Worm (Caenorhabditis elegans): ENCODE results near the gene acl-12.

acl-12 gene

ce11 chrX:7442477-7442876, at the start of gene acl-12:
acl-12 (minus strand) TSS chrX:7442577.
- no peak for TF ChIP-seq unc-62 (GFP tag; optimal IDR thresholded peaks at IDR 0.05)

- no peak for TF ChIP-seq unc-62 (GFP tag; optimal IDR thresholded peaks at IDR 0.05)
These were observed 49.1 kb upstream of the acl-12 start for ce11 chrX:7491521-7491920.

ce11 chrX:7485748-7486147, 43.4 kb upstream of the acl-12 start, which contains the start of gene gly-12:
gly-12 (plus strand) TSS chrX:7485864.
- TF ChIP-seq unc-62 (GFP tag; optimal IDR thresholded peaks at IDR 0.05), result no peak

- no peak for TF ChIP-seq unc-62 (GFP tag; optimal IDR thresholded peaks at IDR 0.05)
These were observed 38.4 kb upstream of the acl-12 start, which contains the start of gene F48E3.9 for ce11 chrX:7480756-7481155. F48E3.9 (plus strand) TSS chrX:7481056.

DNA sequence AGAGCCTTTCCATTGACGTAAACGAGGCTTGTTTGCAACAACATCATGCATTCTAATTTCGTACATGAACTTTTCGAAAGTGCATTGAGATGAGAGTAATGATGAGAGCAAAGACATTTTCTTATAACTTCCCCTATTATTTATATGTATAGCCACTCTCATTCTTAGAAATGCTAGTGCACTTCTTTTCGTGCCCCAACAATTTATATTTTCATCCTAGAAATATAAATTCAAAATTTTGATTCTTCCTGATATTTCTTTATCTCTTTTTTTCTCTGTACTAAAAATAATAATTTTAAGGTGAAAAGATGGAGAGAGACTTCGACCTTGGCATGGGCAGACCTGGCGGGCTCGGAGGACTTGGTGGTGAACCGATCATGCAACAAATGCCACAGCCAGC, 36.6 kb upstream of the acl-12 start, which contains the start of gene mek-1:
Gene mek-1, plus strand, starts transcription at position 301 of the 400 bp plus-strand sequence.
- no peak for TF ChIP-seq unc-62 (GFP tag; optimal IDR thresholded peaks at IDR 0.05)

ce11 chrX:7478476-7478875, 36.1 kb upstream of the acl-12 start:
- TF ChIP-seq unc-62 (GFP tag; optimal IDR thresholded peaks at IDR 0.05), result no peak

ce11 chrX:7474968-7475433, 32.6 kb upstream of the acl-12 start, which contains the start of gene coh-1:
coh-1 (minus strand) TSS chrX:7475018.
- no peak for TF ChIP-seq unc-62 (GFP tag; optimal IDR thresholded peaks at IDR 0.05)

ce11 chrX:7469907-7470306, 27.5 kb upstream of the acl-12 start:
- no peak for TF ChIP-seq unc-62 (GFP tag; optimal IDR thresholded peaks at IDR 0.05)

- TF ChIP-seq unc-62 (GFP tag; optimal IDR thresholded peaks at IDR 0.05), result no peak
These were observed 24.3 kb upstream of the acl-12 start for ce11 chrX:7466682-7467081.

ce11 chrX:7464389-7464788, 22.0 kb upstream of the acl-12 start:
- no peak for TF ChIP-seq unc-62 (GFP tag; optimal IDR thresholded peaks at IDR 0.05)

DNA sequence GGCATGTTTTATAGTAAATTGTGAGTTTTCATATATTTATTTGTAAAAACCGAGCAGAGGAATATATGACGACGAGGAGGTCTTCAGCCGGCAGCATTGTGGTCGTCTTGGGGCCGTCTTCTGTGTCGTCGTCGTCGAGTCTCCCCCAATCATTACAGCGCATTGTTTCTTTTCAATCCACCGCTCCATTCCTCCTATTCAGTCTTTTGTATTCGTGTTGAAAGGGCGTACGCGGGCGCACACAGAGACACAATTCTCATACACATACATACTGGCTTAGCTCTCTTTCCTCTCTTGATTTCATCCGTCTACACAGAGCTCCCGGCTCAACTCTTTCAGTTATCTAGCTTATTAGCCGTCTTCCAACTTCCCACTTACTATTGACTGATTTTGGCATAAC, 21.3 kb upstream of the acl-12 start, which contains the start of gene sox-2:
Gene sox-2, minus strand, starts transcription at position 100 of the 400 bp plus-strand sequence.
- no peak for TF ChIP-seq unc-62 (GFP tag; optimal IDR thresholded peaks at IDR 0.05)

ce11 chrX:7460516-7460915, 18.1 kb upstream of the acl-12 start:
- TF ChIP-seq unc-62 (GFP tag; optimal IDR thresholded peaks at IDR 0.05), result no peak

DNA sequence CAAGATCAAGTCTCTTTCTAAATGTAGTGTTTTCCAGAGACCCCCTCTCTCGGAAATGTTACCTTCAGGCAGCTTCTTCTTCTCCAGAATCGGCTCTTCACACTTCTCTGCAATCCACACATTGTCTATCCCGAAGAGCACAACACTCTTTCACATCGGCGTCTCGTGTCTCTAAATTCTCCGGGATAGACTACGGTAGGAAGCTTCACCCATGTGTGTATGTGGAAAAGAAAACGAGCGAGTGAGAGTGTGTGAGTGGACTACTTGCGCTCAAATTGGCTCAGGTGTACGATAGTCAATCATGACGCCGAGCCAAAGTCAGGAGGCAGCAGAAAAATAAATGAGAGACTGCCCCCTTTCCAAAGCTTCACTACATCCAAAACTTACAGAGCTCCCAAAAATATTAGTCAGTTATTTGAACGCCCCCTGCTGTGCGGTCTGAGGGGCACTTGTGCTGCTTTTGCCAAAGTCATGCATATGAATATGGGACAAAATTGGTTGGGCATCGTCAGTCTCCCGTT, 14.8 kb upstream of the acl-12 start:
- no peak for TF ChIP-seq unc-62 (GFP tag; optimal IDR thresholded peaks at IDR 0.05)

DNA sequence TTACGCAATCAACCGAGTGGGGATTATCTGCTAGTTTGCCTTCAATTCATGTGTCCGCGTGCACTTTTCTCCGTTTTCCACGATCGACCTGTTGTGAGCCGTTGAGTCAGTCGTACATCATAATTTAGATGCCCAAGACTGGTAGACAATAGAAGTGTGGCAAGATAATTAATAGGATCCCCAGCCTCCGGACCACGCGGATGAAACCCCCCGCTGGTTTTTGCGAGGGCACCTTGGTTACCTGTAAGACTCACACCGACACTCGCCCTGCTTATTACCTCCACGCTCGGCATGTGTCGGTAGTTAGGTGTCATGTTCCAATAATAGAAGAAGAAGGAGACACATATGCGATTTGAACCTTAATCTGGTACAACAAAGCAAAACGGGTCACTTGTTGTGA, 13.6 kb upstream of the acl-12 start:
- TF ChIP-seq unc-62 (GFP tag; optimal IDR thresholded peaks at IDR 0.05), result no peak

DNA sequence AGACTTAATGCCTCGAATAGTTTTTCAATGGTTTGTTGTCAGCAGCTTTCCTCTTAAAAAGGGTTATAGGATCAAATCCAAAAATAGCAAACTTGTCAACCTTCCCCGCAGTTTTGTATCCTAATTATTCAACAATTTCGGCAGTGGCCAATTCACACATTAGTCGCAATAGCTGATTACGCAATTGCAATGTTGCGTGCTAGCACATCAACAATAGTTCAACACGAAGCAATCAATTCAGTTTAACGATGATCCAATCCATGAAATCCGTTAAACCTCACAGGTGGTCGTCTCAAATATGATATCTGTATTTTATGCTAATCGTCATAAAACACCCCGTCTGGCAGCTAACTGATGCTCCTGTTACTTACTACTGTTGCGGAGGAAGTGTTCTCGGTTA, 10.2 kb upstream of the acl-12 start:
- TF ChIP-seq unc-62 (GFP tag; optimal IDR thresholded peaks at IDR 0.05), result no peak

DNA sequence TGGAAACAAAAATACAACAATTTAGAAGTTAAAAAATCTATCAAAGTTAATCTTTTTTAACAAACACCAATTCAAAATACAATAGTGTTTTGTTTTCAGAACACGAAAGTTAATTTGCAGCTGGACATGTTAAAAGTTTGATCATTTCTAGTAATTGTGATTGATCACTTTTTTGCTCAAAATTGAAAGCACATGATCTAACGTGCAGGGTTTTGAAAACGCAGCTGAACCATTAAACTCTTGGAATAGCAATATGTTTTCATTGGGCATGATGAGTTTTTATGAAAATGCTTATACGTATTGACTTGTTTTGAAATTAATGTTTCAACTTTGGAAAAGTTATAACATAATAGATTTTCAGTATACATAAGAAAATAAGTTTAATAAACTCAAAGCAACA, 5.0 kb upstream of the acl-12 start:
- no peak for TF ChIP-seq unc-62 (GFP tag; optimal IDR thresholded peaks at IDR 0.05)

- no peak for TF ChIP-seq unc-62 (GFP tag; optimal IDR thresholded peaks at IDR 0.05)
These were observed 4.1 kb upstream of the acl-12 start for ce11 chrX:7446485-7446884.

ce11 chrX:7445734-7446133, 3.4 kb upstream of the acl-12 start:
- TF ChIP-seq unc-62 (GFP tag; optimal IDR thresholded peaks at IDR 0.05), result no peak
